Worm (Caenorhabditis elegans): ENCODE data around the gene T09F3.2.
A peak's percentile ranks its signal among the peaks of the same experiment; 100 is the strongest.

T09F3.2 gene

DNA sequence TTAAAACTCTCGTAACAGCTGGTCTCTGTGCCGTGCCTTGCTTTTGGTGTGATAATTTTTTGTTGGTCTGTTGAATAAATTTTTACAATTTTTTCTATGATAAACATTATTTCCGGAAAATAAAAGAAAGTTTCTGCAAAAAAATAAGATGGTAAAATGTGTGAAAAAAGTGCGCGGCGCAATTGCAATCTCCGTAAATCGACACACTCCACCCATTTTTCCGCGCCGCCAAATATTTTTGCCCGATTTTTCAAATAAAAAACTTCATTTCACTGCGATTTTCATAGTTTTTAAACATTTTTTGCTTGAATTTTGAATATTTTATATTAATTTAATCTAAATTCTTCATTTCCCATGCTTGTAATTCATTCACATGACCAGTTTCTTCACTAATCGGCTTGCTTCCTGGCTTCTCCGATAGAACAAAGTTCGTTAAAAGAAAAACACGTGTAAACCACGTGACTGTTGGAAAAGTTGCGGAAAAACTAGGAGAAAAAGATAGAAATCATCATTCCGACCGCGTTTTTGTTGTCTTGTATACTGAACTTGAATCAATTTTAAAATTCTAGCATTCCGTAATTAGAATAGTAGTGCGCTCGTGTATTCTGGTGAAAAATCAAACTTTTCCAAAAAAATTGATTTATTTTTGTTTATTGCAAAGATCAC lies 2.8 kb upstream of the T09F3.2 start (continued):
- TF ChIP-seq snpc-1.2 (GFP tag; IDR thresholded peaks at IDR 0.05) (no peak), mdl-1 (tag; optimal IDR thresholded peaks at IDR 0.05) (peak in 1 of 2 experiments; percentile 48), daf-16 (GFP tag; optimal IDR thresholded peaks at IDR 0.05) (peak in 1 of 2 experiments; percentile 27), daf-16 (tag; optimal IDR thresholded peaks at IDR 0.05) (peak; percentile 70), duxl-1 (tag; optimal IDR thresholded peaks at IDR 0.05; ENCODE audit: poor library complexity) (peak; percentile 59), zfp-2 (tag; optimal IDR thresholded peaks at IDR 0.05) (no peak), vab-7 (GFP tag; IDR thresholded peaks at IDR 0.05) (peak; percentile 44; the same call in 1 of the 2 replicates), ZK546.5 (tag; optimal IDR thresholded peaks at IDR 0.05) (peak in 1 of 2 experiments; percentile 14), R02D3.7 (tag; optimal IDR thresholded peaks at IDR 0.05) (peak; percentile 99), arid-1 (GFP tag; conservative IDR thresholded peaks at IDR 0.05) (peak; percentile 53; the same call in 1 of the 2 replicates), hlh-30 (tag; optimal IDR thresholded peaks at IDR 0.05; ENCODE audit: insufficient read depth) (peak; percentile 67), T20F7.1 (GFP tag; optimal IDR thresholded peaks at IDR 0.05) (peak; percentile 57), egl-43 (GFP tag; IDR thresholded peaks at IDR 0.05) (0 out of 2 replicates have a peak, but pooled peaks have one; percentile 25), fkh-10 (GFP tag; optimal IDR thresholded peaks at IDR 0.05) (peak; percentile 6), nhr-48 (tag; optimal IDR thresholded peaks at IDR 0.05) (peak; percentile 46), lsy-2 (tag; optimal IDR thresholded peaks at IDR 0.05) (peak; percentile 34 to 86)

DNA sequence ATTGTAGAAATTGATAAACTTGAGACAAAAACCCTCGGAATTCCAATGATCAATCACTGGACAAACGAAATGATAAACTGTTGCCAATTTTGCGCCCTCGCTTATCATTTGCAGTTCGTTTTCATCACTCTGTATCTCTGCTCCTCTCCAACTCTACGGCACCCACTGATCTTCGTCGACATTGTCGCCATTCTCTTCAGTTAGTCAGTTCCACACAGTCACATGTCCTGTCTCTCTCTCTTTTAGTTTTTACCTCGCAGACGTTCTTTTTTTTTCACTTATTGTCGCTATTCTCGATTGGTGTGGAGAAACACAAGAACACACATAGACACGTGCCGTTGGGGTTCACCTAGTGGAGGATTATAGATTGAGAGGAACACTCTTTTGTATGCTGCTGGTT lies 1.9 kb upstream of the T09F3.2 start:
- TF ChIP-seq nhr-41 (GFP tag; IDR thresholded peaks at IDR 0.05) (no peak), nhr-48 (tag; optimal IDR thresholded peaks at IDR 0.05) (peak; percentile 91), sdz-12 (GFP tag; optimal IDR thresholded peaks at IDR 0.05) (no peak), gei-8 (GFP tag; optimal IDR thresholded peaks at IDR 0.05) (peak; percentile 54), daf-8 (GFP tag; IDR thresholded peaks at IDR 0.05) (no peak), ctbp-1 (GFP tag; IDR thresholded peaks at IDR 0.05) (peak; percentile 44; the same call in 1 of the 2 replicates), aha-1 (tag) (peak; percentile 97), duxl-1 (tag; optimal IDR thresholded peaks at IDR 0.05; ENCODE audit: poor library complexity) (no peak), nhr-111 (GFP tag; optimal IDR thresholded peaks at IDR 0.05) (no peak), php-3 (GFP tag; IDR thresholded peaks at IDR 0.05) (no peak), nhr-42 (GFP tag; IDR thresholded peaks at IDR 0.05) (0 out of 2 replicates have a peak, but pooled peaks have one; percentile 26), ceh-20 (GFP tag; IDR thresholded peaks at IDR 0.05) (peak; percentile 78), tra-1 (GFP tag; IDR thresholded peaks at IDR 0.05) (peak; percentile 74), ceh-62 (tag; optimal IDR thresholded peaks at IDR 0.05) (no peak), F10B5.3 (tag; optimal IDR thresholded peaks at IDR 0.05) (no peak), zip-2 (tag; optimal IDR thresholded peaks at IDR 0.05) (no peak), F44E2.7 (GFP tag; IDR thresholded peaks at IDR 0.05) (no peak), egl-27 (tag; optimal IDR thresholded peaks at IDR 0.05) (no peak), dmd-8 (GFP tag; IDR thresholded peaks at IDR 0.05) (no peak), cey-2 (tag; optimal IDR thresholded peaks at IDR 0.05; ENCODE audit: borderline replicate concordance, insufficient read depth) (peak; percentile 85), dpl-1 (GFP tag; optimal IDR thresholded peaks at IDR 0.05) (peak; percentile 39), D1046.2 (GFP tag; IDR thresholded peaks at IDR 0.05) (no peak), mdt-29 (GFP tag; IDR thresholded peaks at IDR 0.05) (no peak), ZK337.2 (GFP tag; IDR thresholded peaks at IDR 0.05) (no peak), zfp-3 (GFP tag; conservative IDR thresholded peaks at IDR 0.05) (0 out of 2 replicates have a peak, but pooled peaks have one; percentile 15), snpc-4 (tag; optimal IDR thresholded peaks at IDR 0.05) (no peak), ces-1 (GFP tag; optimal IDR thresholded peaks at IDR 0.05) (no peak), lim-7 (GFP tag; IDR thresholded peaks at IDR 0.05) (no peak), ZK546.5 (tag; optimal IDR thresholded peaks at IDR 0.05) (no peak), F49E8.2 (tag; optimal IDR thresholded peaks at IDR 0.05; ENCODE audit: borderline replicate concordance) (no peak), lin-29 (GFP tag; IDR thresholded peaks at IDR 0.05) (peak; percentile 52; the same call in 1 of the 2 replicates), Y5F2A.4 (GFP tag; optimal IDR thresholded peaks at IDR 0.05) (no peak), dmd-9 (GFP tag; IDR thresholded peaks at IDR 0.05) (no peak), nhr-28 (tag; optimal IDR thresholded peaks at IDR 0.05) (peak; percentile 88), nhr-10 (tag; optimal IDR thresholded peaks at IDR 0.05) (peak; percentile 45), lin-38 (GFP tag; IDR thresholded peaks at IDR 0.05) (peak; percentile 25)

Measured in whole organism, L4 larva.